Worm (Caenorhabditis elegans) whole organism, young adult: ENCODE data around the gene Y60A3A.21.

ENCODE experiments used
- B0019.2 ChIP-seq: fragments of 200-800 bp; sonication (Bioruptor generic); conservative IDR thresholded peaks from 2 replicates; pipeline ENCODE4 v1.3.6; 2022; ENCODE audit warnings: missing genetic modification reagents, missing genetic modification characterization, missing compliant biosample characterization
- B0336.3 ChIP-seq: fragments of 200-800 bp; sonication (Bioruptor generic); IDR thresholded peaks from 2 replicates; pipeline ENCODE4 v1.3.6; 2022; ENCODE audit warnings: missing genetic modification characterization, missing compliant biosample characterization
- C17E4.6 ChIP-seq: fragments of 200-800 bp; sonication (Bioruptor generic); IDR thresholded peaks from 2 replicates; pipeline ENCODE4 v1.3.6; 2022; ENCODE audit warnings: missing genetic modification reagents, missing genetic modification characterization, missing compliant biosample characterization
- F22D6.2 ChIP-seq: sonication (generic microtip); optimal IDR thresholded peaks from 2 replicates; lab custom pipeline; 2016; ENCODE audit warnings: mild to moderate bottlenecking, missing genetic modification characterization, missing compliant biosample characterization
- F39B2.1 ChIP-seq: fragments of 200-800 bp; sonication (Bioruptor generic); IDR thresholded peaks from 2 replicates; pipeline ENCODE4 v1.3.6; 2022; ENCODE audit warnings: missing genetic modification reagents, missing genetic modification characterization, missing compliant biosample characterization
- K11D2.4 ChIP-seq: fragments of 200-800 bp; sonication (Bioruptor generic); IDR thresholded peaks from 2 replicates; pipeline ENCODE4 v1.3.6; 2022; ENCODE audit warnings: missing genetic modification reagents, missing genetic modification characterization, missing compliant biosample characterization
- K12H6.12 ChIP-seq: fragments of 200-800 bp; sonication (Bioruptor generic); optimal IDR thresholded peaks from 2 replicates; lab custom pipeline; 2018; ENCODE audit warnings: mild to moderate bottlenecking, missing genetic modification characterization, missing compliant biosample characterization
- T07F8.4 ChIP-seq: sonication (generic microtip); optimal IDR thresholded peaks from 2 replicates; lab custom pipeline; 2016; ENCODE audit warnings: mild to moderate bottlenecking, missing genetic modification characterization, moderate library complexity, missing compliant biosample characterization
- Y53F4B.3 ChIP-seq: fragments of 200-800 bp; sonication (Bioruptor generic); IDR thresholded peaks from 2 replicates; pipeline ENCODE4 v1.3.6; 2022; ENCODE audit warnings: missing genetic modification reagents, missing genetic modification characterization, missing compliant biosample characterization
- Y53G8AR.9 ChIP-seq: fragments of 200-800 bp; sonication (Bioruptor generic); conservative IDR thresholded peaks from 2 replicates; pipeline ENCODE4 v1.3.6; 2022; ENCODE audit warnings: missing genetic modification reagents, missing genetic modification characterization, missing compliant biosample characterization
- Y56A3A.18 ChIP-seq: fragments of 200-800 bp; sonication (Bioruptor generic); IDR thresholded peaks from 2 replicates; pipeline ENCODE4 v1.3.6; 2022; ENCODE audit warnings: missing genetic modification reagents, missing genetic modification characterization, missing compliant biosample characterization
- Y67H2A.10 ChIP-seq: fragments of 200-800 bp; sonication (Bioruptor generic); conservative IDR thresholded peaks from 2 replicates; pipeline ENCODE4 v1.3.6; 2022; ENCODE audit warnings: missing genetic modification reagents, missing genetic modification characterization, missing compliant biosample characterization
- ZK185.1 ChIP-seq: sonication (generic microtip); optimal IDR thresholded peaks from 2 replicates; lab custom pipeline; 2016; ENCODE audit warnings: mild to moderate bottlenecking, missing genetic modification characterization, missing compliant biosample characterization; ENCODE audit not compliant: poor library complexity, severe bottlenecking
- atf-7 ChIP-seq: sonication (generic microtip); optimal IDR thresholded peaks from 2 replicates; lab custom pipeline; 2017; ENCODE audit warnings: mild to moderate bottlenecking, missing genetic modification characterization, missing compliant biosample characterization
- athp-1 ChIP-seq: sonication (generic microtip); optimal IDR thresholded peaks from 2 replicates; lab custom pipeline; 2017; ENCODE audit warnings: mild to moderate bottlenecking, missing genetic modification characterization, missing compliant biosample characterization
- bed-2 ChIP-seq: fragments of 200-800 bp; sonication (Bioruptor generic); IDR thresholded peaks from 2 replicates; pipeline ENCODE4 v1.3.6; 2022; ENCODE audit warnings: missing genetic modification reagents, missing genetic modification characterization, missing compliant biosample characterization
- ccch-3 ChIP-seq: fragments of 200-800 bp; sonication (Bioruptor generic); optimal IDR thresholded peaks from 2 replicates; lab custom pipeline; 2018; ENCODE audit warnings: mild to moderate bottlenecking, missing genetic modification characterization, missing compliant biosample characterization
- cebp-2 ChIP-seq: fragments of 200-800 bp; sonication (Bioruptor generic); IDR thresholded peaks from 2 replicates; pipeline ENCODE4 v1.3.6; 2022; ENCODE audit warnings: missing genetic modification characterization, missing compliant biosample characterization
- ceh-40 ChIP-seq: fragments of 200-800 bp; sonication (Bioruptor generic); IDR thresholded peaks from 2 replicates; pipeline ENCODE4 v1.3.6; 2022; ENCODE audit warnings: missing genetic modification characterization, missing compliant biosample characterization
- ceh-79 ChIP-seq: sonication (generic microtip); optimal IDR thresholded peaks from 2 replicates; lab custom pipeline; 2017; ENCODE audit warnings: mild to moderate bottlenecking, missing genetic modification characterization, missing compliant biosample characterization
- chd-7 ChIP-seq: sonication (generic microtip); optimal IDR thresholded peaks from 2 replicates; lab custom pipeline; 2016; ENCODE audit warnings: mild to moderate bottlenecking, missing genetic modification characterization, moderate library complexity, missing compliant biosample characterization
- egl-44 ChIP-seq: fragments of 200-800 bp; sonication (Bioruptor generic); IDR thresholded peaks from 2 replicates; pipeline ENCODE4 v1.3.6; 2022; ENCODE audit warnings: missing genetic modification reagents, missing genetic modification characterization, missing compliant biosample characterization
- egrh-3 ChIP-seq: fragments of 200-800 bp; sonication (Bioruptor generic); IDR thresholded peaks from 2 replicates; pipeline ENCODE4 v1.3.6; 2022; ENCODE audit warnings: missing genetic modification reagents, missing genetic modification characterization, missing compliant biosample characterization
- him-1 ChIP-seq: sonication (generic microtip); optimal IDR thresholded peaks from 2 replicates; lab custom pipeline; 2016; ENCODE audit warnings: missing genotype, missing genetic modification reagents, missing genetic modification characterization, missing compliant biosample characterization
- hlh-26 ChIP-seq: fragments of 200-800 bp; sonication (Bioruptor generic); conservative IDR thresholded peaks from 2 replicates; pipeline ENCODE4 v1.3.6; 2022; ENCODE audit warnings: missing genetic modification reagents, missing genetic modification characterization, missing compliant biosample characterization
- let-526 ChIP-seq: fragments of 200-800 bp; sonication (Bioruptor generic); IDR thresholded peaks from 2 replicates; pipeline ENCODE4 v1.3.6; 2022; ENCODE audit warnings: missing genetic modification reagents, missing genetic modification characterization, missing compliant biosample characterization
- lin-26 ChIP-seq: fragments of 200-800 bp; sonication (Bioruptor generic); IDR thresholded peaks from 2 replicates; pipeline ENCODE4 v1.3.6; 2022; ENCODE audit warnings: missing genetic modification reagents, missing genetic modification characterization, missing compliant biosample characterization
- lin-35 ChIP-seq, 3 experiments: fragments of 150-350 bp in 2 of 3; sonication (generic microtip) in 1 of 3; optimal IDR thresholded peaks; 2 replicates each; lab custom pipeline; 2014 to 2018; ENCODE audit warnings: missing biosample characterization in 3 of 3, missing genetic modification characterization in 3 of 3, missing genetic modification reagents in 3 of 3
- lin-40 ChIP-seq: sonication (generic microtip); optimal IDR thresholded peaks from 2 replicates; lab custom pipeline; 2016; ENCODE audit warnings: missing genetic modification characterization, mild to moderate bottlenecking, missing compliant biosample characterization, missing genotype, missing genetic modification reagents
- lir-1 ChIP-seq: fragments of 200-800 bp; sonication (Bioruptor generic); conservative IDR thresholded peaks from 2 replicates; pipeline ENCODE4 v1.3.6; 2022; ENCODE audit warnings: missing genetic modification reagents, missing genetic modification characterization, missing compliant biosample characterization
- lsl-1 ChIP-seq: fragments of 200-800 bp; sonication (Bioruptor generic); optimal IDR thresholded peaks from 2 replicates; lab custom pipeline; 2018; ENCODE audit warnings: mild to moderate bottlenecking, missing genetic modification characterization, moderate library complexity, missing compliant biosample characterization
- madf-8 ChIP-seq: fragments of 200-800 bp; sonication (Bioruptor generic); conservative IDR thresholded peaks from 2 replicates; pipeline ENCODE4 v1.3.6; 2022; ENCODE audit warnings: missing genetic modification reagents, missing genetic modification characterization, missing compliant biosample characterization
- mcd-1 ChIP-seq: fragments of 200-800 bp; sonication (Bioruptor generic); IDR thresholded peaks from 2 replicates; pipeline ENCODE4 v1.3.6; 2022; ENCODE audit warnings: missing genetic modification reagents, missing genetic modification characterization, missing compliant biosample characterization
- nfyb-1 ChIP-seq: fragments of 200-800 bp; sonication (Bioruptor generic); IDR thresholded peaks from 2 replicates; pipeline ENCODE4 v1.3.6; 2022; ENCODE audit warnings: missing genetic modification reagents, missing genetic modification characterization, missing compliant biosample characterization
- nhr-179 ChIP-seq: sonication (generic microtip); optimal IDR thresholded peaks from 2 replicates; lab custom pipeline; 2016; ENCODE audit warnings: mild to moderate bottlenecking, missing genetic modification characterization, missing compliant biosample characterization
- nhr-80 ChIP-seq: sonication (generic microtip); optimal IDR thresholded peaks from 2 replicates; lab custom pipeline; 2016; ENCODE audit warnings: missing genetic modification characterization, missing compliant biosample characterization
- pha-4 ChIP-seq: fragments of 150-350 bp; sonication (generic microtip); optimal IDR thresholded peaks from 2 replicates; lab custom pipeline; 2014; ENCODE audit warnings: missing biosample characterization, missing genetic modification reagents, missing genetic modification characterization
- rcor-1 ChIP-seq: fragments of 200-800 bp; sonication (Bioruptor generic); IDR thresholded peaks from 2 replicates; pipeline ENCODE4 v1.3.6; 2022; ENCODE audit warnings: missing genetic modification reagents, missing genetic modification characterization, missing compliant biosample characterization
- rec-8 ChIP-seq, 2 experiments: sonication (generic microtip); optimal IDR thresholded peaks; 2 replicates each; lab custom pipeline; 2016; ENCODE audit warnings: mild to moderate bottlenecking in 2 of 2, missing genetic modification characterization in 2 of 2, missing genetic modification reagents in 2 of 2, missing genotype in 2 of 2, missing biosample characterization in 1 of 2, missing compliant biosample characterization in 1 of 2, moderate library complexity in 1 of 2
- repo-1 ChIP-seq: sonication (generic microtip); optimal IDR thresholded peaks from 2 replicates; lab custom pipeline; 2017; ENCODE audit warnings: mild to moderate bottlenecking, missing genetic modification characterization, missing compliant biosample characterization
- rpc-1 ChIP-seq, 2 experiments: fragments of 150-350 bp in 1 of 2; sonication (generic microtip) in 1 of 2; optimal IDR thresholded peaks; 2 replicates each; lab custom pipeline; 2014 to 2018; ENCODE audit warnings: missing biosample characterization in 1 of 2, missing genetic modification characterization in 1 of 2, missing genetic modification reagents in 1 of 2, missing genotype in 1 of 2
- somi-1 ChIP-seq: fragments of 200-800 bp; sonication (Bioruptor generic); optimal IDR thresholded peaks from 2 replicates; lab custom pipeline; 2018; ENCODE audit warnings: mild to moderate bottlenecking, missing genetic modification characterization, missing compliant biosample characterization
- sptf-2 ChIP-seq: fragments of 200-800 bp; sonication (Bioruptor generic); optimal IDR thresholded peaks from 2 replicates; lab custom pipeline; 2018; ENCODE audit warnings: mild to moderate bottlenecking, missing genetic modification characterization, missing compliant biosample characterization
- xnd-1 ChIP-seq: sonication (generic microtip); optimal IDR thresholded peaks from 2 replicates; lab custom pipeline; 2016; ENCODE audit warnings: missing genotype, missing genetic modification reagents, missing genetic modification characterization, missing compliant biosample characterization
- zfh-2 ChIP-seq: fragments of 200-800 bp; sonication (Bioruptor generic); conservative IDR thresholded peaks from 2 replicates; pipeline ENCODE4 v1.3.6; 2022; ENCODE audit warnings: missing genetic modification reagents, missing genetic modification characterization, missing compliant biosample characterization

Gene Y60A3A.21

ce11 chrV:20005724-20006132, 6.0 kb upstream of the Y60A3A.21 start (continued):
- TF ChIP-seq ceh-79 (tag; lab: Kevin White, UChicago): no peak
- TF ChIP-seq hlh-26: no peak
- no peak for TF ChIP-seq sptf-2
- no peak for TF ChIP-seq madf-8 (GFP tag; lab: Robert Waterston, UW)
- TF ChIP-seq atf-7: peak; percentile 40
- no peak for TF ChIP-seq Y53F4B.3 (GFP tag; lab: Robert Waterston, UW)
- TF ChIP-seq zfh-2: peak; percentile 93
- TF ChIP-seq rcor-1 (GFP tag; lab: Robert Waterston, UW): peak; percentile 35; the same call in 1 of the 2 replicates
- 0 out of 2 replicates have a peak, but pooled peaks have one; percentile 37 for TF ChIP-seq K11D2.4
- 0 out of 2 replicates have a peak, but pooled peaks have one; percentile 7 for TF ChIP-seq lir-1 (GFP tag; lab: Robert Waterston, UW)
- peak; percentile 75 for TF ChIP-seq K12H6.12 (tag; lab: Kevin White, UChicago)
- TF ChIP-seq Y56A3A.18 (GFP tag; lab: Robert Waterston, UW): no peak
- TF ChIP-seq nfyb-1 (GFP tag; lab: Robert Waterston, UW): peak; percentile 54
- TF ChIP-seq cebp-2 (GFP tag; lab: Robert Waterston, UW): 0 out of 2 replicates have a peak, but pooled peaks have one; percentile 30
- no peak for TF ChIP-seq bed-2 (GFP tag; lab: Robert Waterston, UW)
- TF ChIP-seq egl-44 (GFP tag; lab: Robert Waterston, UW): peak; percentile 48; the same call in 1 of the 2 replicates
- TF ChIP-seq lin-35 (GFP tag; optimal IDR thresholded peaks at IDR 0.05; lab: Kevin White, UChicago): peak in 1 of 3 experiments; percentile 52
- peak; percentile 75 for TF ChIP-seq lin-40 (tag; lab: Kevin White, UChicago)
- TF ChIP-seq somi-1 (GFP tag; lab: Kevin White, UChicago): peak; percentile 52

- TF ChIP-seq nfyb-1 (GFP tag; lab: Robert Waterston, UW): no peak
- TF ChIP-seq zfh-2: no peak
- TF ChIP-seq F39B2.1: no peak
- no peak for TF ChIP-seq athp-1
- no peak for TF ChIP-seq ZK185.1 (tag; lab: Kevin White, UChicago)
- TF ChIP-seq egrh-3 (GFP tag; lab: Robert Waterston, UW): no peak
- TF ChIP-seq pha-4: no peak
- no peak for TF ChIP-seq rcor-1 (GFP tag; lab: Robert Waterston, UW)
- TF ChIP-seq B0019.2 (GFP tag; lab: Robert Waterston, UW): no peak
- TF ChIP-seq repo-1 (tag; lab: Kevin White, UChicago): no peak
- no peak for TF ChIP-seq ccch-3 (GFP tag; lab: Kevin White, UChicago)
- no peak for TF ChIP-seq rec-8 (tag; optimal IDR thresholded peaks at IDR 0.05; lab: Kevin White, UChicago)
Measured at ce11 chrV:20007470-20007869, 4.3 kb upstream of the Y60A3A.21 start, which contains the start of gene Y60A3A.23. TSS of gene Y60A3A.23 (plus strand) at chrV:20007770.

ce11 chrV:20011199-20011598, 555 bp upstream of the Y60A3A.21 start:
- TF ChIP-seq lsl-1 (GFP tag; lab: Kevin White, UChicago): no peak
- peak; percentile 61 for TF ChIP-seq nhr-80
- TF ChIP-seq F22D6.2: no peak
- no peak for TF ChIP-seq B0336.3
- peak; percentile 12 for TF ChIP-seq somi-1 (GFP tag; lab: Kevin White, UChicago)
- no peak for TF ChIP-seq C17E4.6 (GFP tag; lab: Robert Waterston, UW)
- TF ChIP-seq mcd-1 (GFP tag; lab: Robert Waterston, UW): no peak
- TF ChIP-seq, all 124 proteins: peak for 2

- TF ChIP-seq Y53G8AR.9 (GFP tag; lab: Robert Waterston, UW) (no peak), let-526 (GFP tag; lab: Robert Waterston, UW) (no peak), Y67H2A.10 (no peak), ceh-40 (GFP tag; lab: Robert Waterston, UW) (no peak), nhr-179 (tag; lab: Kevin White, UChicago) (no peak), Y53F4B.3 (GFP tag; lab: Robert Waterston, UW) (no peak), him-1 (tag; lab: Kevin White, UChicago) (no peak), lin-40 (tag; lab: Kevin White, UChicago) (no peak), rpc-1 (optimal IDR thresholded peaks at IDR 0.05; lab: Kevin White, UChicago) (no peak), rpc-1 (tag; optimal IDR thresholded peaks at IDR 0.05; lab: Kevin White, UChicago) (no peak), lin-26 (no peak), T07F8.4 (tag; lab: Kevin White, UChicago) (no peak), chd-7 (no peak), xnd-1 (tag; lab: Kevin White, UChicago) (no peak)
Measured at ce11 chrV:20021347-20021746, 9.6 kb downstream of the Y60A3A.21 start.
